Fruit fly (Drosophila melanogaster) S2 (cell line): ENCODE data around the gene RhoGEF64C.
A peak's percentile ranks its signal among the peaks of the same experiment; 100 is the strongest.

Source experiments
- CG8478 ChIP-seq: fragments of >200 bp; optimal IDR thresholded peaks from 2 replicates; lab custom pipeline; 2018
- CTCF ChIP-seq, 2 experiments: fragments of >200 bp; optimal IDR thresholded peaks; 2 replicates each; lab custom pipeline; 2018

The RhoGEF64C gene

DNA sequence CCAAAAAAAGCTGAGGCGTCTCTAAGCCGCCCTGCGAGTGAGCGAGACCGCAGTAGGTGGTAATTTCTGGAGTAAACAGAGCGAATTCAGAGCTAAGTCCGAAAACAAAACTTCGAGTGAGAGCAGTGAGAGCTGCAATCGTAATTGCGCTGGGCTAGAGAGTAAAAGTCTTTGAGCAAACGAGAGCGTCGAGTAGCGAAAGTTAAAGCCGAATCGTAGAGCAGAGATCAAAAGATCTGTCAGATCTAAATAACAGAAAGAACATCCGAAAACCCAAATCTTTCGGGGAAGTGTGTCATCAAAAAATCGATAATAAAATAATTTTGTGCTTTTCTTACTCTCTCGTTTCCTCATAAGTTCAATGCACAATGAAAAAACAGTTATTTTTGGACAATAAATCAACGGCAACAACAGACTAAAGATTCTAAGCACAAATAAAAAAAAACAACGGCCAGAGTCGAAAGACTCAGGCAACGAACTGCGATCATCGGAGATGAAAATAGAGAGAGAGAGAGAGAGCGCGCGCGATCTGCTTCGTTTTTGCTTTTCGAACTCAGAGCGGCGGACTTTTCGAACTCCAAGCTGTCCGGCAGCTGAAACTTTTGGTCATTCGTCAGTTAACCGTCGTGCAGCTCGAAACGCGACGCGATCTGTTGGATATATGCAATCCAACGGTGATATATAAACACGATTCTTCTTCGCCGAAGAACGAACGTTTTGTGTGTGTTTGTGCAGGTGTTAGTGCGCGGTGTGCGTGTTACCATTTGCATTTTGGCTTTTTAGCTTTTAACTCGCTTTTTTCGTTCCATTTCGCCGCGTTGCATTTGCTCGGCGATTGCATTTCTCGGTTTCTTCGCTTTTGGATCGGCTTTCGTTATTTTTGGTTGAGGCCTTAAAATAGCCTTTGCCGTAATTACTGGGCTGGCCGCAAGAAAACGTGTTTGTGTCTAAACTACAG is at the start of gene RhoGEF64C:
RhoGEF64C (plus strand) TSS at position 607 of the 958 bp plus-strand sequence.
- no peak for TF ChIP-seq CG8478 (lab: Kevin White, UChicago)
- no peak for TF ChIP-seq CTCF (optimal IDR thresholded peaks at IDR 0.05; lab: Kevin White, UChicago)

dm6 chr3L:4647976-4648375 is 44.6 kb upstream of the RhoGEF64C start, which contains the start of gene TTLL1B:
TSS of gene TTLL1B (plus strand) at chr3L:4648276.
- TF ChIP-seq CTCF (optimal IDR thresholded peaks at IDR 0.05; lab: Kevin White, UChicago) = no peak

- TF ChIP-seq CG8478 (lab: Kevin White, UChicago) (no peak), CTCF (optimal IDR thresholded peaks at IDR 0.05; lab: Kevin White, UChicago) (no peak)
These were observed 25.3 kb upstream of the RhoGEF64C start, which contains the start of gene CG32236 for dm6 chr3L:4667289-4667688. TSS of gene CG32236 (minus strand) at chr3L:4667389.

dm6 chr3L:4677532-4677931 is 15.1 kb upstream of the RhoGEF64C start, which contains the start of gene CG34266:
TSS of gene CG34266 (plus strand) at chr3L:4677832.
- TF ChIP-seq CTCF (optimal IDR thresholded peaks at IDR 0.05; lab: Kevin White, UChicago) (no peak), CG8478 (lab: Kevin White, UChicago) (no peak)

DNA sequence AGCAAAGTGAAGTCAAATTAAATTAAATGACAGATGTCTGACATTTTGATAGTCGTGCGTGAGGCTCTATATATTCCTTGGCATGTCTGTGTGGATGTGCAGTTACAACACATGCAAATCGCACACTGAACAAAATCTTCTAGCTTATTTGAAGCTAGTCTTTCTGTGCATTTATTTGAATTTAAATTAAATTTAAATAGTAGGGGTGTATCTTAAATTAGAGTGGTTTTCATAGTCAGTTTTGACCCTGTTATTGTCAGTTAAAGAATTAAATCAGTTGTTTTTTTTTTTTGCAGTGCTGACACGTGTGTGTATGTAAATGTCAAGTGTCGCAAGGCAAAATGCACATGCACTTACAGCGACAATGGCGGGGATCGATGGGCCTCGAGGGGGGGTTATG is 13.5 kb upstream of the RhoGEF64C start:
- TF ChIP-seq CG8478 (lab: Kevin White, UChicago) (no peak), CTCF (optimal IDR thresholded peaks at IDR 0.05; lab: Kevin White, UChicago) (no peak)

DNA sequence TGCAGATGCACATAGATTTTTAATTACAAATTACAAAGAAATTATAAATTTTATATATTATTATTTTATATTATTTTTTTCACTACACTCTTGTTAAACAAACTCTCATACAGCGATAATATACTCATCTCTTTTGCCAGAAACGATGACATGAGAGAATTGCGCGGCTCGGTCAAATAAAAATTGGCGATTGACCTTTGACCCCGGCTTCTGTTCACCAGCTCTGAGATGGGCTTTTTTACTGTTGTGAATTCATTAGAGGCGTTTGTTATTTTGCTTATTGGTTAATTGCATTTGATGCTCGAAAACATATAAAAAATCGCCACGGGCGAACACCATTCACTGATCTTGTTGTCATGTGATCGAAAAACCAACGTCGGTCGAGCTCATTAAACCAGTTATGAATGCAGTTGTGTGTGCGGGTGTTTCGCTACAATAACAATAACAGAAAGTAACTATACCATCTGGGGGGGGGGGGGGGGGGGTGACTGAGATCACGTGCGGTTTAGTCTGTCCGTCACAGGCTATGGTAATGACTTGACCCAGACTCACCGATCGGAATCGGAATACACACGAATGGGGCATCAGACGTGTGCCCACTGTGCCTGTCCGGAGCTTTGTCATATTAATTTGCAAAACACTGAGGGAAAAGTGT is 7.8 kb upstream of the RhoGEF64C start:
- no peak for TF ChIP-seq CTCF (optimal IDR thresholded peaks at IDR 0.05; lab: Kevin White, UChicago)
- TF ChIP-seq CG8478 (lab: Kevin White, UChicago) = no peak

dm6 chr3L:4686050-4686449 is 6.5 kb upstream of the RhoGEF64C start:
- TF ChIP-seq CG8478 (lab: Kevin White, UChicago) (no peak), CTCF (optimal IDR thresholded peaks at IDR 0.05; lab: Kevin White, UChicago) (no peak)

DNA sequence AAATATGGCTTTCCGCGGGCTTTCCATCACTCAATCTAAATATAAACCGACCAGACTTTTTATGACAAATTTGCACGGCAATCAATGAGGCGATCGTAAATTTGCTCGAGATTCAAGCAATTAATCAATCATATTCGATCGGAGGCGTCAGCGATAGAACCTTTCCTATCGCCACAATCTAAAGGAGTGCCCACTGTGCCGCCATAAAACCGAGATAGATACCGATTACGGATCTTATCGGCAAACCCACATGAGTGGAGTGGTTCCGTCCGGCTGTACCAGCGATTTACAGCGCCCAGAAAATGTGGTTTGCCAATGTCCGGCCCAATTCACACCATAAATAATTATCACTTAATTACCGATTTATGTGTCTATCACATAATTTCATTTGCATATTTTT is 6.0 kb upstream of the RhoGEF64C start:
- TF ChIP-seq CTCF (optimal IDR thresholded peaks at IDR 0.05; lab: Kevin White, UChicago) (no peak), CG8478 (lab: Kevin White, UChicago) (no peak)

dm6 chr3L:4687133-4687532 is 5.5 kb upstream of the RhoGEF64C start, which contains the start of gene axo:
TSS of gene axo (minus strand) at chr3L:4687317.
- TF ChIP-seq CG8478 (lab: Kevin White, UChicago) (no peak), CTCF (optimal IDR thresholded peaks at IDR 0.05; lab: Kevin White, UChicago) (no peak)

dm6 chr3L:4688674-4689073 is 3.9 kb upstream of the RhoGEF64C start, which contains the start of gene CG7514:
TSS of gene CG7514 (minus strand) at chr3L:4688774.
- TF ChIP-seq CG8478 (lab: Kevin White, UChicago) (no peak), CTCF (optimal IDR thresholded peaks at IDR 0.05; lab: Kevin White, UChicago) (no peak)

DNA sequence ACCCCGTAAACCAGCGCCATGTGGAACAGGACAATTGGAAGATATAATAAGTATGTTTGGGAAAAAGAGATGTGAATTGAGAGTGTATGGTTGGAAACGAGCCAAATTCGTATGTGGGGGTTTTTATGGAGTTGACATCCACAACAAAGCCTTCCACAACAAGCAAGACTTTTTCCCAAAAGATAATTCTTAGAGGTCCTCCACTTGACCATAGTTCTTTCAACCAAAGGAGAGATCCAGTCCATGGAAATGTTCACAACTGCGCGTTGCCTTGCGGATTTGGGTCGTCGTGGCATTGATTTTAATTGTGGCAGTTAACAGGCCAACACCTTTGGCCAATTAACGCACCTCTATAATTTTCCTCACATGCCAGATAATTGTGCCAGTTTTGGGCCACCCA is 2.6 kb upstream of the RhoGEF64C start, which contains the start of gene CG18418:
CG18418 (minus strand) TSS at position 101 of the 400 bp plus-strand sequence.
- TF ChIP-seq CG8478 (lab: Kevin White, UChicago) = no peak
- TF ChIP-seq CTCF (optimal IDR thresholded peaks at IDR 0.05; lab: Kevin White, UChicago) = no peak

- TF ChIP-seq CG8478 (lab: Kevin White, UChicago) (no peak), CTCF (optimal IDR thresholded peaks at IDR 0.05; lab: Kevin White, UChicago) (peak; percentile 89)
These were observed 1.9 kb upstream of the RhoGEF64C start for dm6 chr3L:4690698-4691097.

DNA sequence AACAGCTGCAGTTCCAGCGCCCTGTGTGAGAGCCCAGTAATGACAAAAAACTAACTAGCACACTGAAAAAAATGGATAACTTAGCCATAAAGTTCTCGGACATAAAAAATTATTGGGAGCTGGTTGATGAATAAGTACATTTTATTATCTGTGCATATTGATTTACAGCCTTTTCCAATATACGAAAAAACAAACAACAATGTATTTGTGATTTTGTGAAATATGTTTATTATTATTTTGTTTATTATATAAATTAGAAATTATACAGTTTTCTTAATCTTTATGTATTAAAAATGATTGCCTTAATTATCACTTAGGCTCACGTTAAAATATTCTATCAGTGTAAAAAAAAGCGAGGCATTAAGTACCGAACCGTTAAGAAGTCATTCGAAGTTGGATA is 808 bp upstream of the RhoGEF64C start:
- no peak for TF ChIP-seq CTCF (optimal IDR thresholded peaks at IDR 0.05; lab: Kevin White, UChicago)
- TF ChIP-seq CG8478 (lab: Kevin White, UChicago) = no peak

- TF ChIP-seq CTCF (optimal IDR thresholded peaks at IDR 0.05; lab: Kevin White, UChicago) (no peak), CG8478 (lab: Kevin White, UChicago) (no peak)
These were observed 2.2 kb downstream of the RhoGEF64C start, which contains the start of gene CG15876 for dm6 chr3L:4694823-4695222. TSS of gene CG15876 (minus strand) at chr3L:4694845.

DNA sequence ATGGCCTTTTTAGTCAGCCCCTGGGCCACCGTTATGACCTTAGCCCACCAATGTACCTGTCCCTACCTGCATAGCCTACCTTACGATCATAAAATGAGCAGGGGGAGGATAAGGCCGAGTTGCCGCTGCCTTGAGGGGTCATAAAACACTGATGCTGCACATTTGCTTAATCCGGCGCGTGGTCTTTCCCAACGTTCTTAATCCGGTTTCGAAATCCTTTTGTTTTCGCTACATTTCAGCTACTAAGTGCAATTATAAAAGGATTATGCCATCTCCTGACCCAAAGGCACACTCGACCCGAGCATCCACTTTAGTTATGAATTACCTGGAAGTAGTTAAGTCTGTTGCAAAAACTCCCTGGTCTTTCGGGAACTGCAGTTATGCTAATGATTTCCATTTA is 3.8 kb downstream of the RhoGEF64C start:
- TF ChIP-seq CG8478 (lab: Kevin White, UChicago) = no peak
- no peak for TF ChIP-seq CTCF (optimal IDR thresholded peaks at IDR 0.05; lab: Kevin White, UChicago)
